Worm (Caenorhabditis elegans) whole organism, L1 larva: ENCODE measurements around the gene fkh-8.

Source experiments
- C34B4.2 ChIP-seq: sonication (generic microtip); optimal IDR thresholded peaks from 2 replicates; lab custom pipeline; 2017; ENCODE audit warnings: mild to moderate bottlenecking, missing genetic modification characterization, missing compliant biosample characterization
- F16B12.6 ChIP-seq: fragments of 150-350 bp; optimal IDR thresholded peaks from 2 replicates; lab custom pipeline; 2014; ENCODE audit warnings: missing biosample characterization, missing genetic modification characterization
- aha-1 ChIP-seq: fragments of 150-350 bp; optimal IDR thresholded peaks from 2 replicates; lab custom pipeline; 2014; ENCODE audit warnings: missing biosample characterization, missing genetic modification characterization
- aly-2 ChIP-seq: fragments of 150-350 bp; optimal IDR thresholded peaks from 2 replicates; lab custom pipeline; 2014; ENCODE audit warnings: missing biosample characterization, missing genetic modification characterization
- blmp-1 ChIP-seq: fragments of 150-350 bp; optimal IDR thresholded peaks from 2 replicates; lab custom pipeline; 2014; ENCODE audit warnings: missing biosample characterization, missing genetic modification characterization
- ceh-82 ChIP-seq, 3 experiments: fragments of 150-350 bp in 1 of 3; sonication (generic microtip) in 2 of 3; optimal IDR thresholded peaks; 2 replicates each; lab custom pipeline; 2014 to 2017; ENCODE audit warnings: missing biosample characterization in 3 of 3, missing genetic modification characterization in 3 of 3
- ceh-90 ChIP-seq: sonication (generic microtip); optimal IDR thresholded peaks from 2 replicates; lab custom pipeline; 2016; ENCODE audit warnings: missing genetic modification characterization, missing compliant biosample characterization
- dpl-1 ChIP-seq, 3 experiments: fragments of 150-350 bp in 2 of 3; sonication (generic microtip) in 1 of 3; optimal IDR thresholded peaks; 2 replicates each; lab custom pipeline; 2014 to 2017; ENCODE audit warnings: missing biosample characterization in 3 of 3, missing genetic modification characterization in 3 of 3, missing genetic modification reagents in 3 of 3
- efl-1 ChIP-seq, 4 experiments: fragments of 150-350 bp; optimal IDR thresholded peaks in 3 of 4; peaks in 1 of 4; 1 replicate in 1 of 4; 2 replicates in 3 of 4; lab custom pipeline; 2014; ENCODE audit warnings: missing biosample characterization in 2 of 4, missing genetic modification characterization in 2 of 4, missing genetic modification reagents in 2 of 4
- efl-3 ChIP-seq: fragments of 200-800 bp; sonication (Bioruptor generic); optimal IDR thresholded peaks from 2 replicates; lab custom pipeline; 2018; ENCODE audit warnings: mild to moderate bottlenecking, missing genetic modification characterization, missing compliant biosample characterization
- egl-13 ChIP-seq: sonication (generic microtip); optimal IDR thresholded peaks from 2 replicates; lab custom pipeline; 2016; ENCODE audit warnings: missing genotype, missing genetic modification reagents, missing genetic modification characterization, missing compliant biosample characterization
- elt-3 ChIP-seq, 6 experiments: fragments of 150-350 bp in 1 of 6; sonication (generic microtip); optimal IDR thresholded peaks; 2 replicates each; lab custom pipeline; 2017 to 2018; ENCODE audit warnings: missing biosample characterization in 6 of 6, missing genetic modification characterization in 6 of 6, inconsistent platforms in 1 of 6
- fkh-10 ChIP-seq: sonication (generic microtip); optimal IDR thresholded peaks from 2 replicates; lab custom pipeline; 2017; ENCODE audit warnings: missing biosample characterization, missing genetic modification reagents, missing genetic modification characterization
- fkh-8 ChIP-seq: sonication (generic microtip); optimal IDR thresholded peaks from 2 replicates; lab custom pipeline; 2016; ENCODE audit warnings: mild to moderate bottlenecking, missing genetic modification characterization, missing compliant biosample characterization
- fos-1 ChIP-seq: fragments of 150-350 bp; optimal IDR thresholded peaks from 2 replicates; lab custom pipeline; 2014; ENCODE audit warnings: missing biosample characterization, missing genetic modification characterization
- grh-1 ChIP-seq: fragments of 200-800 bp; sonication (Bioruptor generic); IDR thresholded peaks from 2 replicates; pipeline ENCODE4 v1.3.6; 2022; ENCODE audit warnings: missing genetic modification reagents, missing genetic modification characterization, missing compliant biosample characterization
- hlh-17 ChIP-seq: fragments of 200-800 bp; sonication (Bioruptor generic); optimal IDR thresholded peaks from 2 replicates; lab custom pipeline; 2018; ENCODE audit warnings: missing genetic modification characterization, mild to moderate bottlenecking, missing compliant biosample characterization, moderate library complexity, borderline replicate concordance
- hpl-2 ChIP-seq: fragments of 150-350 bp; optimal IDR thresholded peaks from 2 replicates; lab custom pipeline; 2014; ENCODE audit warnings: missing biosample characterization, missing genetic modification reagents, missing genetic modification characterization
- irx-1 ChIP-seq: sonication (generic microtip); optimal IDR thresholded peaks from 2 replicates; lab custom pipeline; 2016; ENCODE audit warnings: missing genetic modification characterization, missing compliant biosample characterization
- jun-1 ChIP-seq: fragments of 150-350 bp; optimal IDR thresholded peaks from 2 replicates; lab custom pipeline; 2014; ENCODE audit warnings: missing biosample characterization, missing genetic modification reagents, missing genetic modification characterization
- lin-14 ChIP-seq: fragments of 200-800 bp; sonication (Bioruptor generic); optimal IDR thresholded peaks from 2 replicates; lab custom pipeline; 2018; ENCODE audit warnings: mild to moderate bottlenecking, missing genetic modification characterization, moderate library complexity, missing compliant biosample characterization
- lin-15B ChIP-seq: fragments of 150-350 bp; sonication (generic microtip); optimal IDR thresholded peaks from 3 replicates; lab custom pipeline; 2014; ENCODE audit warnings: missing biosample characterization, missing genetic modification characterization
- lin-35 ChIP-seq, 2 experiments: fragments of 150-350 bp; optimal IDR thresholded peaks; 2 replicates each; lab custom pipeline; 2014; ENCODE audit warnings: missing biosample characterization in 2 of 2, missing genetic modification characterization in 2 of 2, missing genetic modification reagents in 2 of 2
- lir-3 ChIP-seq: sonication (generic microtip); optimal IDR thresholded peaks from 2 replicates; lab custom pipeline; 2016; ENCODE audit warnings: mild to moderate bottlenecking, missing genetic modification characterization, moderate library complexity, missing compliant biosample characterization; ENCODE audit not compliant: poor library complexity
- lsy-2 ChIP-seq, 2 experiments: fragments of 150-350 bp; optimal IDR thresholded peaks; 2 replicates each; lab custom pipeline; 2014; ENCODE audit warnings: missing biosample characterization in 2 of 2, missing genetic modification characterization in 2 of 2
- mef-2 ChIP-seq: fragments of 150-350 bp; optimal IDR thresholded peaks from 2 replicates; lab custom pipeline; 2014; ENCODE audit warnings: missing biosample characterization, missing genetic modification characterization
- mep-1 ChIP-seq: fragments of 150-350 bp; optimal IDR thresholded peaks from 2 replicates; lab custom pipeline; 2014; ENCODE audit warnings: missing biosample characterization, missing genetic modification characterization
- nhr-12 ChIP-seq: sonication (generic microtip); optimal IDR thresholded peaks from 2 replicates; lab custom pipeline; 2017; ENCODE audit warnings: missing biosample characterization, missing genetic modification characterization
- nhr-20 ChIP-seq: sonication (generic microtip); optimal IDR thresholded peaks from 2 replicates; lab custom pipeline; 2016; ENCODE audit warnings: mild to moderate bottlenecking, missing genetic modification characterization, missing compliant biosample characterization
- nhr-237 ChIP-seq: fragments of 150-350 bp; optimal IDR thresholded peaks from 2 replicates; lab custom pipeline; 2014; ENCODE audit warnings: missing biosample characterization, missing genetic modification characterization
- nhr-47 ChIP-seq: sonication (generic microtip); optimal IDR thresholded peaks from 2 replicates; lab custom pipeline; 2016; ENCODE audit warnings: mild to moderate bottlenecking, missing genetic modification characterization, moderate library complexity, missing compliant biosample characterization
- nhr-71 ChIP-seq: sonication (generic microtip); optimal IDR thresholded peaks from 2 replicates; lab custom pipeline; 2016; ENCODE audit warnings: mild to moderate bottlenecking, missing genetic modification characterization, moderate library complexity, missing compliant biosample characterization
- nhr-84 ChIP-seq: sonication (generic microtip); optimal IDR thresholded peaks from 2 replicates; lab custom pipeline; 2017; ENCODE audit warnings: missing biosample characterization, missing genetic modification characterization
- nhr-90 ChIP-seq: sonication (generic microtip); optimal IDR thresholded peaks from 2 replicates; lab custom pipeline; 2016; ENCODE audit warnings: mild to moderate bottlenecking, missing genetic modification characterization, missing compliant biosample characterization; ENCODE audit not compliant: poor library complexity
- rnt-1 ChIP-seq: sonication (generic microtip); optimal IDR thresholded peaks from 2 replicates; lab custom pipeline; 2016; ENCODE audit warnings: mild to moderate bottlenecking, missing genetic modification characterization, moderate library complexity, missing compliant biosample characterization
- skn-1 ChIP-seq: fragments of 150-350 bp; optimal IDR thresholded peaks from 2 replicates; lab custom pipeline; 2014; ENCODE audit warnings: missing biosample characterization, missing genetic modification characterization
- snu-23 ChIP-seq: sonication (generic microtip); optimal IDR thresholded peaks from 2 replicates; lab custom pipeline; 2016; ENCODE audit warnings: missing genetic modification characterization, missing compliant biosample characterization
- unc-130 ChIP-seq: fragments of 150-350 bp; optimal IDR thresholded peaks from 2 replicates; lab custom pipeline; 2017; ENCODE audit warnings: missing biosample characterization, missing genetic modification characterization, inconsistent platforms
- unc-30 ChIP-seq: sonication (generic microtip); optimal IDR thresholded peaks from 2 replicates; lab custom pipeline; 2017; ENCODE audit warnings: missing biosample characterization, missing genetic modification characterization
- zip-4 ChIP-seq: fragments of 200-800 bp; sonication (Bioruptor generic); optimal IDR thresholded peaks from 2 replicates; lab custom pipeline; 2018; ENCODE audit warnings: mild to moderate bottlenecking, missing genetic modification characterization, moderate library complexity, missing compliant biosample characterization
- ztf-11 ChIP-seq, 2 experiments: sonication (generic microtip); optimal IDR thresholded peaks; 2 replicates each; lab custom pipeline; 2016 to 2017; ENCODE audit warnings: missing genetic modification characterization in 2 of 2, missing biosample characterization in 1 of 2, missing compliant biosample characterization in 1 of 2

The fkh-8 gene

DNA sequence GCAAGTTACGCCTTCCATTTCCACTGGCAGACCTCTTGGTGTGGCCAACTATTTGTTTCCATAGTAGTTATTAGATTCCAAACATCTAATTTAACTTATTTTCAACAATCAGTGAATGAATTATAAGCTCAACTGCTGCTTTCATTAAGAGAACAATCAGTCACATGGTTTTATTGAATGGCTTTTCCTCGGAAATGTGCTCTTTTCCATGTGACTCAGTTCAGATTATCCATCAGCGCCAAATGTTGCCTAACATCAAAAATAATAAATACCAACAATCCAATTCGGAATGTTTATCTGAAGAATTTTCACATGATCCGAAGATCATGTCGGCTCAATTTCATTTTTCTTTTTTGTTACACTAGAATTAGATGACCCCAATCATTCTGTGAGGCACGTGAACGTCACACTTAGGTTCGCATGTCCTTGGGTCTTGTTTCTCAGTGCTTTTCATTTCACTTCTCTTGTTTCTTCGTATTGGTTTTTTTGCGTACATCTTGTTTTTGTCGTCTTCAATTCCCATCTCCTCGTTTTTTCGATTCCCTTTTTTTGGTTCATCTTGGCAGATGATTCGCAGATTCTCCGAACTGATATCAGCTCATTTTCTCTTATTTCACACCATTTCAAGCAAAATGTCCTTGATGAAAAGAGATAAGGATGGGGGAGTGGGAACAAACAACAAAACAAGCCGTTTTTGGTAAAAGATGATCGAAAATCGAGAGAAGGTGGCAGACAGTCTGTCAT, 14.9 kb downstream of the fkh-8 start (continued):
- TF ChIP-seq nhr-71 (tag; lab: Kevin White, UChicago) (peak; percentile 60), lin-35 (GFP tag; optimal IDR thresholded peaks at IDR 0.05; lab: Kevin White, UChicago) (no peak), irx-1 (no peak), C34B4.2 (tag; lab: Kevin White, UChicago) (no peak), jun-1 (tag; lab: Kevin White, UChicago) (no peak), lsy-2 (tag; optimal IDR thresholded peaks at IDR 0.05; lab: Kevin White, UChicago) (peak in 1 of 2 experiments; percentile 31), nhr-237 (no peak), nhr-12 (tag; lab: Kevin White, UChicago) (no peak), lir-3 (tag; lab: Kevin White, UChicago) (no peak), unc-130 (tag; lab: Kevin White, UChicago) (peak; percentile 20), fkh-10 (GFP tag; lab: Kevin White, UChicago) (no peak), hpl-2 (no peak), lin-14 (GFP tag; lab: Kevin White, UChicago) (peak; percentile 81), nhr-90 (no peak), rnt-1 (tag; lab: Kevin White, UChicago) (peak; percentile 24), ztf-11 (tag; optimal IDR thresholded peaks at IDR 0.05; lab: Kevin White, UChicago) (no peak), unc-30 (tag; lab: Kevin White, UChicago) (no peak), efl-1 (optimal IDR thresholded peaks at IDR 0.05; lab: Kevin White, UChicago) (no peak), efl-1 (GFP tag; optimal IDR thresholded peaks at IDR 0.05 in 1 of 2; lab: Kevin White, UChicago) (peak in 1 of 2 experiments; percentile 40), snu-23 (peak; percentile 30), zip-4 (GFP tag; lab: Kevin White, UChicago) (no peak), fkh-8 (no peak), ceh-90 (tag; lab: Kevin White, UChicago) (no peak), nhr-20 (peak; percentile 50), nhr-47 (tag; lab: Kevin White, UChicago) (peak; percentile 7), hlh-17 (no peak), blmp-1 (tag; lab: Kevin White, UChicago) (peak; percentile 61), F16B12.6 (tag; lab: Kevin White, UChicago) (no peak), elt-3 (tag; optimal IDR thresholded peaks at IDR 0.05; lab: Kevin White, UChicago) (peak in 2 of 6 experiments; percentile 12 to 26), aly-2 (tag; lab: Kevin White, UChicago) (no peak), dpl-1 (GFP tag; optimal IDR thresholded peaks at IDR 0.05; lab: Kevin White, UChicago) (no peak), skn-1 (tag; lab: Kevin White, UChicago) (no peak), aha-1 (tag; lab: Kevin White, UChicago) (no peak), efl-3 (no peak), lin-15B (tag; lab: Kevin White, UChicago) (no peak), grh-1 (GFP tag; lab: Robert Waterston, UW) (no peak), mef-2 (tag; lab: Kevin White, UChicago) (no peak), nhr-84 (tag; lab: Kevin White, UChicago) (no peak), mep-1 (tag; lab: Kevin White, UChicago) (no peak), egl-13 (tag; lab: Kevin White, UChicago) (no peak)
- TF ChIP-seq, all 84 proteins: peak for 15

DNA sequence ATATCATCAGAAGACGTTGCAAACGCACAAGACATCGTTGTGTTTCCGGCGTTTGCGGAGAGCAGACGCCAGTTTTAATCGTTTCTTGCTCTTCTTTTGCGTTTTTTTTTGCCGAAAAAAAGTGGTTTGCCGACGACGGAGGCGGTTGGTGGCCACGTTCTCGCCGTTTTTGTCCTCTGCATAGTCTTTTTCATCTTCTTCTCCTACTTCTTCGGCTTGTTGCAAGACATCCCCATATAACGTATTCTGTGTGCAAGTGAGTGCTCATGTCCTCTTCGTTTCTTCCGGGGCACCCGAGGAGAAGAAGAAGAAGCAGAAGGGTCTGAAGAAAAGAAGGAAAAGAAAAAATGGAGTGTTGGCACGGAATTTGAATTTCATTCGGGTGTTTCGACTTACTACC, 16.2 kb downstream of the fkh-8 start:
- TF ChIP-seq lin-14 (GFP tag; lab: Kevin White, UChicago) (peak; percentile 78), fos-1 (tag; lab: Kevin White, UChicago) (no peak), ceh-90 (tag; lab: Kevin White, UChicago) (no peak), ceh-82 (tag; optimal IDR thresholded peaks at IDR 0.05; lab: Kevin White, UChicago) (peak in 1 of 3 experiments; percentile 35)
